Fruit fly (Drosophila melanogaster) whole organism: ENCODE measurements around the gene eater.
A peak's percentile ranks its signal among the peaks of the same experiment; 100 is the strongest.

Source experiments
- CG8478 ChIP-seq: fragments of >200 bp; optimal IDR thresholded peaks from 2 replicates; lab custom pipeline; 2018; ENCODE audit warnings: inconsistent platforms
- Dll ChIP-seq: fragments of >200 bp; optimal IDR thresholded peaks from 2 replicates; lab custom pipeline; 2017
- EcR ChIP-seq, 2 experiments: fragments of >200 bp; optimal IDR thresholded peaks; 2 replicates each; lab custom pipeline; 2017; ENCODE audit warnings: missing biosample characterization in 2 of 2, missing genetic modification characterization in 2 of 2, missing genetic modification reagents in 2 of 2
- pan ChIP-seq: fragments of >200 bp; optimal IDR thresholded peaks from 2 replicates; lab custom pipeline; 2017
- psq ChIP-seq: fragments of >200 bp; optimal IDR thresholded peaks from 2 replicates; lab custom pipeline; 2017
- usp ChIP-seq: fragments of >200 bp; optimal IDR thresholded peaks from 2 replicates; lab custom pipeline; 2017; ENCODE audit warnings: missing biosample characterization, missing genetic modification characterization, mixed read lengths

DNA sequence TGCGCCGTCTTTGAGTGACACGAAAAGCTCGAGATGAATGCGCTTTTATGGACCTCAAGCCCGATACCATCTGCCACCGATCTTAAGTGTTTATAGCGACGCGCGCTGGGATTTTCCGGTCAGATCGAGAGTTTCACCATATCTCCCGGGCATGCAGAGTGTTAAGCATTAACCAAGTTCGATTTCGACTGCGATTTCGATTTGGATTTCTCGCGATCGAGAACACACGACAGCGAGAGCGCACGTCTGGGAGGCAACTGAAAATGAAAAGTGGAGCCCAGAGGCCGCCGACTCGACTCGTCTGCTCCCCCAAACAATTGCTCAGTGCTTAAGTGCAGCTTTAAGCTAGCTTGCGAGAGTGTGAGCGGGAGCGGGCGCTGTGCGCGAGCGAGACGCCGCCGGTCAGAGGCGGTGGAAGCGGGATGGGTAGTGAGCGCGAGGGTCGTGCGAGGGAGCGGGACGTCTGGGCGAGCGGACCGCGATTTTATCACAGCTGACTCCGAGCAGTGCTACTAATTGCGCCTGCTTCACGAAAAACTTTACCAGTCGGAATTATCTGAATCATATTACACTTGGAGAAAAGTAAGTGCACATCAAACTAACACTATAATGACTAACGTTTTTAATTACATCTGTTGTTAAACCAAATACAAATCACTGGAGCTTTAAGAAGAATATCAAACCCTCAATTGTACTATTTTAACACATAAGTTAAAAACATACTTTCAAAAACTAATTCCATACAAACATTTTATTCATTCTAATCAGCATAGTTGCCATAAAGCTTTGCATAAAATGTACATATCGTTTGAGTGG, 29.5 kb downstream of the eater start, which contains the start of gene spz:
- peak; percentile 71 for TF ChIP-seq Dll (lab: Kevin White, UChicago)
- TF ChIP-seq CG8478 (lab: Kevin White, UChicago) = no peak
- TF ChIP-seq psq (lab: Kevin White, UChicago) = no peak
- TF ChIP-seq usp = no peak
- no peak for TF ChIP-seq pan
- no peak for TF ChIP-seq EcR (GFP tag; optimal IDR thresholded peaks at IDR 0.05; lab: Kevin White, UChicago)
